Worm (Caenorhabditis elegans) whole organism, young adult: ENCODE data around the gene C31B8.16.

ENCODE experiments used
- B0261.1 ChIP-seq: sonication (generic microtip); optimal IDR thresholded peaks from 2 replicates; lab custom pipeline; 2016; ENCODE audit warnings: mild to moderate bottlenecking, missing genetic modification characterization, moderate library complexity, missing compliant biosample characterization
- F23B12.7 ChIP-seq: sonication (generic microtip); optimal IDR thresholded peaks from 2 replicates; lab custom pipeline; 2017; ENCODE audit warnings: missing genetic modification characterization, mild to moderate bottlenecking, missing compliant biosample characterization, antibody characterized with exemption, moderate library complexity; ENCODE audit not compliant: insufficient read depth
- K12H6.12 ChIP-seq: fragments of 200-800 bp; sonication (Bioruptor generic); optimal IDR thresholded peaks from 2 replicates; lab custom pipeline; 2018; ENCODE audit warnings: mild to moderate bottlenecking, missing genetic modification characterization, missing compliant biosample characterization
- Y53G8AR.9 ChIP-seq: fragments of 200-800 bp; sonication (Bioruptor generic); conservative IDR thresholded peaks from 2 replicates; pipeline ENCODE4 v1.3.6; 2022; ENCODE audit warnings: missing genetic modification reagents, missing genetic modification characterization, missing compliant biosample characterization
- ama-1 ChIP-seq, 3 experiments: fragments of 150-350 bp in 1 of 3; sonication (generic microtip) in 2 of 3; optimal IDR thresholded peaks; 2 replicates each; lab custom pipeline; 2014 to 2018; ENCODE audit warnings: missing biosample characterization in 2 of 3, missing genetic modification characterization in 2 of 3, missing genetic modification reagents in 2 of 3
- ceh-40 ChIP-seq: fragments of 200-800 bp; sonication (Bioruptor generic); IDR thresholded peaks from 2 replicates; pipeline ENCODE4 v1.3.6; 2022; ENCODE audit warnings: missing genetic modification characterization, missing compliant biosample characterization
- hlh-26 ChIP-seq: fragments of 200-800 bp; sonication (Bioruptor generic); conservative IDR thresholded peaks from 2 replicates; pipeline ENCODE4 v1.3.6; 2022; ENCODE audit warnings: missing genetic modification reagents, missing genetic modification characterization, missing compliant biosample characterization
- rcor-1 ChIP-seq: fragments of 200-800 bp; sonication (Bioruptor generic); IDR thresholded peaks from 2 replicates; pipeline ENCODE4 v1.3.6; 2022; ENCODE audit warnings: missing genetic modification reagents, missing genetic modification characterization, missing compliant biosample characterization
- snpc-1.3 ChIP-seq: sonication (generic microtip); optimal IDR thresholded peaks from 2 replicates; lab custom pipeline; 2017; ENCODE audit warnings: missing genetic modification characterization, mild to moderate bottlenecking, missing compliant biosample characterization, antibody characterized with exemption, moderate library complexity, missing genotype, missing genetic modification reagents; ENCODE audit not compliant: insufficient read depth
- snpc-4 ChIP-seq, 5 experiments: fragments of 150-350 bp in 1 of 5; sonication (generic microtip) in 4 of 5; optimal IDR thresholded peaks; 2 replicates each; lab custom pipeline; 2014 to 2018; ENCODE audit warnings: missing genetic modification characterization in 5 of 5, missing biosample characterization in 3 of 5, antibody characterized with exemption in 2 of 5, mild to moderate bottlenecking in 2 of 5, missing compliant biosample characterization in 2 of 5, missing genotype in 2 of 5, moderate library complexity in 2 of 5, missing genetic modification reagents in 1 of 5
- unc-62 ChIP-seq: fragments of 150-350 bp; optimal IDR thresholded peaks from 2 replicates; lab custom pipeline; 2014; ENCODE audit warnings: missing biosample characterization, missing genetic modification reagents, missing genetic modification characterization
- ztf-22 ChIP-seq: fragments of 200-800 bp; sonication (Bioruptor generic); optimal IDR thresholded peaks from 2 replicates; lab custom pipeline; 2018; ENCODE audit warnings: mild to moderate bottlenecking, missing genetic modification characterization, moderate library complexity, missing compliant biosample characterization

- no peak for TF ChIP-seq hlh-26 (GFP tag; lab: Robert Waterston, UW)
- TF ChIP-seq F23B12.7, result no peak
- no peak for TF ChIP-seq snpc-1.3 (tag; lab: Kevin White, UChicago)
- TF ChIP-seq unc-62 (GFP tag; lab: Kevin White, UChicago), result no peak
- no peak for TF ChIP-seq snpc-4 (GFP tag; optimal IDR thresholded peaks at IDR 0.05; lab: Kevin White, UChicago)
- TF ChIP-seq snpc-4 (tag; optimal IDR thresholded peaks at IDR 0.05; lab: Kevin White, UChicago), result no peak
- no peak for TF ChIP-seq B0261.1 (tag; lab: Kevin White, UChicago)
- TF ChIP-seq rcor-1 (GFP tag; lab: Robert Waterston, UW), result no peak
- TF ChIP-seq ceh-40, result no peak
- no peak for TF ChIP-seq ama-1 (optimal IDR thresholded peaks at IDR 0.05; lab: Kevin White, UChicago)
- TF ChIP-seq ama-1 (GFP tag; optimal IDR thresholded peaks at IDR 0.05; lab: Kevin White, UChicago), result no peak
- TF ChIP-seq ztf-22, result no peak
- no peak for TF ChIP-seq Y53G8AR.9
- TF ChIP-seq K12H6.12 (tag; lab: Kevin White, UChicago), result no peak
Observed at ce11 chrV:2938497-2938896, 8.6 kb downstream of the C31B8.16 start, which contains the start of gene srw-141.
